Worm (Caenorhabditis elegans) whole organism, L1 larva: ENCODE data around the gene Y53C12A.6.

Experiments
- C04F5.9 ChIP-seq: sonication (generic microtip); optimal IDR thresholded peaks from 2 replicates; lab custom pipeline; 2016; ENCODE audit warnings: missing genetic modification characterization, missing compliant biosample characterization
- C16A3.4 ChIP-seq: fragments of 150-350 bp; optimal IDR thresholded peaks from 2 replicates; lab custom pipeline; 2014; ENCODE audit warnings: missing biosample characterization, missing genetic modification characterization
- C34B4.2 ChIP-seq: sonication (generic microtip); optimal IDR thresholded peaks from 2 replicates; lab custom pipeline; 2017; ENCODE audit warnings: mild to moderate bottlenecking, missing genetic modification characterization, missing compliant biosample characterization
- F16B12.6 ChIP-seq: fragments of 150-350 bp; optimal IDR thresholded peaks from 2 replicates; lab custom pipeline; 2014; ENCODE audit warnings: missing biosample characterization, missing genetic modification characterization
- ama-1 ChIP-seq: fragments of 150-350 bp; optimal IDR thresholded peaks from 2 replicates; lab custom pipeline; 2014
- blmp-1 ChIP-seq: fragments of 150-350 bp; optimal IDR thresholded peaks from 2 replicates; lab custom pipeline; 2014; ENCODE audit warnings: missing biosample characterization, missing genetic modification characterization
- ceh-8 ChIP-seq: fragments of 200-800 bp; sonication (Bioruptor generic); optimal IDR thresholded peaks from 2 replicates; lab custom pipeline; 2018; ENCODE audit warnings: mild to moderate bottlenecking, missing genetic modification characterization, moderate library complexity, missing compliant biosample characterization
- ceh-82 ChIP-seq, 3 experiments: fragments of 150-350 bp in 1 of 3; sonication (generic microtip) in 2 of 3; optimal IDR thresholded peaks; 2 replicates each; lab custom pipeline; 2014 to 2017; ENCODE audit warnings: missing biosample characterization in 3 of 3, missing genetic modification characterization in 3 of 3
- ces-1 ChIP-seq: fragments of 150-350 bp; optimal IDR thresholded peaks from 2 replicates; lab custom pipeline; 2014; ENCODE audit warnings: missing biosample characterization, missing genetic modification reagents, missing genetic modification characterization
- dpl-1 ChIP-seq, 3 experiments: fragments of 150-350 bp in 2 of 3; sonication (generic microtip) in 1 of 3; optimal IDR thresholded peaks; 2 replicates each; lab custom pipeline; 2014 to 2017; ENCODE audit warnings: missing biosample characterization in 3 of 3, missing genetic modification characterization in 3 of 3, missing genetic modification reagents in 3 of 3
- dsc-1 ChIP-seq: sonication (generic microtip); optimal IDR thresholded peaks from 2 replicates; lab custom pipeline; 2016; ENCODE audit warnings: mild to moderate bottlenecking, missing genetic modification characterization, missing compliant biosample characterization
- efl-1 ChIP-seq, 4 experiments: fragments of 150-350 bp; optimal IDR thresholded peaks in 3 of 4; peaks in 1 of 4; 1 replicate in 1 of 4; 2 replicates in 3 of 4; lab custom pipeline; 2014; ENCODE audit warnings: missing biosample characterization in 2 of 4, missing genetic modification characterization in 2 of 4, missing genetic modification reagents in 2 of 4
- efl-3 ChIP-seq: fragments of 200-800 bp; sonication (Bioruptor generic); optimal IDR thresholded peaks from 2 replicates; lab custom pipeline; 2018; ENCODE audit warnings: mild to moderate bottlenecking, missing genetic modification characterization, missing compliant biosample characterization
- egl-13 ChIP-seq: sonication (generic microtip); optimal IDR thresholded peaks from 2 replicates; lab custom pipeline; 2016; ENCODE audit warnings: missing genotype, missing genetic modification reagents, missing genetic modification characterization, missing compliant biosample characterization
- egl-27 ChIP-seq, 2 experiments: fragments of 150-350 bp in 1 of 2; sonication (generic microtip); optimal IDR thresholded peaks; 3 replicates each; lab custom pipeline; 2017 to 2018; ENCODE audit warnings: missing biosample characterization in 2 of 2, missing genetic modification characterization in 2 of 2, missing genetic modification reagents in 2 of 2
- elt-2 ChIP-seq: sonication (generic microtip); optimal IDR thresholded peaks from 2 replicates; lab custom pipeline; 2016; ENCODE audit warnings: missing genetic modification characterization, mild to moderate bottlenecking, inconsistent platforms, missing compliant biosample characterization, missing genetic modification reagents
- fkh-10 ChIP-seq: sonication (generic microtip); optimal IDR thresholded peaks from 2 replicates; lab custom pipeline; 2017; ENCODE audit warnings: missing biosample characterization, missing genetic modification reagents, missing genetic modification characterization
- fkh-8 ChIP-seq: sonication (generic microtip); optimal IDR thresholded peaks from 2 replicates; lab custom pipeline; 2016; ENCODE audit warnings: mild to moderate bottlenecking, missing genetic modification characterization, missing compliant biosample characterization
- grh-1 ChIP-seq: fragments of 200-800 bp; sonication (Bioruptor generic); IDR thresholded peaks from 2 replicates; pipeline ENCODE4 v1.3.6; 2022; ENCODE audit warnings: missing genetic modification reagents, missing genetic modification characterization, missing compliant biosample characterization
- hlh-4 ChIP-seq: sonication (generic microtip); optimal IDR thresholded peaks from 2 replicates; lab custom pipeline; 2016; ENCODE audit warnings: mild to moderate bottlenecking, missing genetic modification characterization, missing compliant biosample characterization
- hpl-2 ChIP-seq: fragments of 150-350 bp; optimal IDR thresholded peaks from 2 replicates; lab custom pipeline; 2014; ENCODE audit warnings: missing biosample characterization, missing genetic modification reagents, missing genetic modification characterization
- irx-1 ChIP-seq: sonication (generic microtip); optimal IDR thresholded peaks from 2 replicates; lab custom pipeline; 2016; ENCODE audit warnings: missing genetic modification characterization, missing compliant biosample characterization
- lin-14 ChIP-seq: fragments of 200-800 bp; sonication (Bioruptor generic); optimal IDR thresholded peaks from 2 replicates; lab custom pipeline; 2018; ENCODE audit warnings: mild to moderate bottlenecking, missing genetic modification characterization, moderate library complexity, missing compliant biosample characterization
- lin-15B ChIP-seq: fragments of 150-350 bp; sonication (generic microtip); optimal IDR thresholded peaks from 3 replicates; lab custom pipeline; 2014; ENCODE audit warnings: missing biosample characterization, missing genetic modification characterization
- lsy-2 ChIP-seq, 2 experiments: fragments of 150-350 bp; optimal IDR thresholded peaks; 2 replicates each; lab custom pipeline; 2014; ENCODE audit warnings: missing biosample characterization in 2 of 2, missing genetic modification characterization in 2 of 2
- mab-9 ChIP-seq: fragments of 200-800 bp; sonication (Bioruptor generic); IDR thresholded peaks from 2 replicates; pipeline ENCODE4 v1.3.6; 2022; ENCODE audit warnings: missing genetic modification reagents, missing genetic modification characterization, missing compliant biosample characterization
- nhr-11 ChIP-seq: fragments of 150-350 bp; optimal IDR thresholded peaks from 2 replicates; lab custom pipeline; 2014; ENCODE audit warnings: missing biosample characterization, missing genetic modification characterization
- nhr-19 ChIP-seq: fragments of 200-800 bp; sonication (Bioruptor generic); conservative IDR thresholded peaks from 2 replicates; pipeline ENCODE4 v1.3.6; 2022; ENCODE audit warnings: missing genetic modification characterization, missing compliant biosample characterization
- nhr-47 ChIP-seq: sonication (generic microtip); optimal IDR thresholded peaks from 2 replicates; lab custom pipeline; 2016; ENCODE audit warnings: mild to moderate bottlenecking, missing genetic modification characterization, moderate library complexity, missing compliant biosample characterization
- nhr-71 ChIP-seq: sonication (generic microtip); optimal IDR thresholded peaks from 2 replicates; lab custom pipeline; 2016; ENCODE audit warnings: mild to moderate bottlenecking, missing genetic modification characterization, moderate library complexity, missing compliant biosample characterization
- nhr-76 ChIP-seq: sonication (generic microtip); optimal IDR thresholded peaks from 2 replicates; lab custom pipeline; 2017; ENCODE audit warnings: missing biosample characterization, missing genetic modification characterization
- nhr-84 ChIP-seq: sonication (generic microtip); optimal IDR thresholded peaks from 2 replicates; lab custom pipeline; 2017; ENCODE audit warnings: missing biosample characterization, missing genetic modification characterization
- snu-23 ChIP-seq: sonication (generic microtip); optimal IDR thresholded peaks from 2 replicates; lab custom pipeline; 2016; ENCODE audit warnings: missing genetic modification characterization, missing compliant biosample characterization
- sup-37 ChIP-seq: fragments of 200-800 bp; sonication (Bioruptor generic); optimal IDR thresholded peaks from 2 replicates; lab custom pipeline; 2018; ENCODE audit warnings: mild to moderate bottlenecking, missing genetic modification characterization, missing compliant biosample characterization
- tbx-2 ChIP-seq: sonication (generic microtip); optimal IDR thresholded peaks from 2 replicates; lab custom pipeline; 2016; ENCODE audit warnings: missing genetic modification characterization, missing compliant biosample characterization
- unc-130 ChIP-seq: fragments of 150-350 bp; optimal IDR thresholded peaks from 2 replicates; lab custom pipeline; 2017; ENCODE audit warnings: missing biosample characterization, missing genetic modification characterization, inconsistent platforms
- unc-30 ChIP-seq: sonication (generic microtip); optimal IDR thresholded peaks from 2 replicates; lab custom pipeline; 2017; ENCODE audit warnings: missing biosample characterization, missing genetic modification characterization
- unc-62 ChIP-seq: fragments of 150-350 bp; optimal IDR thresholded peaks from 2 replicates; lab custom pipeline; 2014; ENCODE audit warnings: missing biosample characterization, missing genetic modification reagents, missing genetic modification characterization
- unc-86 ChIP-seq: sonication (generic microtip); optimal IDR thresholded peaks from 2 replicates; lab custom pipeline; 2016; ENCODE audit warnings: missing genetic modification characterization, missing compliant biosample characterization

Gene Y53C12A.6

ce11 chrII:9704746-9705145, 13.1 kb downstream of the Y53C12A.6 start, which contains the start of gene Y53C12A.10:
Gene Y53C12A.10, minus strand, starts transcription at chrII:9704846.
- TF ChIP-seq unc-62 (no peak), dpl-1 (GFP tag; optimal IDR thresholded peaks at IDR 0.05; lab: Kevin White, UChicago) (no peak)
- TF ChIP-seq, all 84 proteins: peak for 0

ce11 chrII:9703601-9704000, 14.2 kb downstream of the Y53C12A.6 start, which contains the start of gene mop-25.2:
Gene mop-25.2, minus strand, starts transcription at chrII:9703701.
- TF ChIP-seq grh-1 (GFP tag; lab: Robert Waterston, UW) (no peak), efl-1 (optimal IDR thresholded peaks at IDR 0.05; lab: Kevin White, UChicago) (no peak), efl-1 (GFP tag; optimal IDR thresholded peaks at IDR 0.05 in 1 of 2; lab: Kevin White, UChicago) (peak in 1 of 2 experiments; percentile 79)

ce11 chrII:9700363-9700762, 17.4 kb downstream of the Y53C12A.6 start, which contains the start of the genes Y53C12A.8 and Y53C12A.7:
Gene Y53C12A.8, minus strand, starts transcription at chrII:9700463.
Gene Y53C12A.7, plus strand, starts transcription at chrII:9700543.
- TF ChIP-seq egl-13 (tag; lab: Kevin White, UChicago) (no peak), fkh-10 (GFP tag; lab: Kevin White, UChicago) (no peak)

ce11 chrII:9695942-9696341, 21.9 kb downstream of the Y53C12A.6 start:
- TF ChIP-seq blmp-1 (tag; lab: Kevin White, UChicago) (no peak), efl-3 (GFP tag; lab: Kevin White, UChicago) (no peak), unc-30 (tag; lab: Kevin White, UChicago) (no peak), dpl-1 (GFP tag; optimal IDR thresholded peaks at IDR 0.05; lab: Kevin White, UChicago) (no peak), fkh-10 (GFP tag; lab: Kevin White, UChicago) (peak; percentile 43), lin-14 (peak; percentile 46), elt-2 (no peak), snu-23 (GFP tag; lab: Kevin White, UChicago) (no peak), mab-9 (no peak), F16B12.6 (tag; lab: Kevin White, UChicago) (no peak)

- TF ChIP-seq egl-13 (tag; lab: Kevin White, UChicago) (no peak), F16B12.6 (tag; lab: Kevin White, UChicago) (no peak), C16A3.4 (tag; lab: Kevin White, UChicago) (no peak), C04F5.9 (tag; lab: Kevin White, UChicago) (no peak), C34B4.2 (no peak), unc-130 (tag; lab: Kevin White, UChicago) (no peak), unc-30 (tag; lab: Kevin White, UChicago) (no peak), nhr-84 (no peak), grh-1 (GFP tag; lab: Robert Waterston, UW) (no peak), blmp-1 (tag; lab: Kevin White, UChicago) (no peak), hpl-2 (no peak), ceh-8 (GFP tag; lab: Kevin White, UChicago) (no peak), tbx-2 (tag; lab: Kevin White, UChicago) (no peak)
Measured at ce11 chrII:9691839-9692238, 26.0 kb downstream of the Y53C12A.6 start, which contains the start of gene nlp-11. Gene nlp-11, minus strand, starts transcription at chrII:9691939.

- TF ChIP-seq dsc-1 (tag; lab: Kevin White, UChicago) = no peak
- TF ChIP-seq fkh-10 (GFP tag; lab: Kevin White, UChicago) = peak; percentile 98
- TF ChIP-seq ama-1 (lab: Kevin White, UChicago) = no peak
- no peak for TF ChIP-seq ceh-82 (tag; optimal IDR thresholded peaks at IDR 0.05; lab: Kevin White, UChicago)
- no peak for TF ChIP-seq egl-27 (tag; optimal IDR thresholded peaks at IDR 0.05; lab: Kevin White, UChicago)
- TF ChIP-seq egl-13 (tag; lab: Kevin White, UChicago) = peak; percentile 7
- TF ChIP-seq nhr-19 (GFP tag; lab: Robert Waterston, UW) = no peak
- TF ChIP-seq fkh-8 (tag; lab: Kevin White, UChicago) = no peak
- no peak for TF ChIP-seq lin-15B (tag; lab: Kevin White, UChicago)
- TF ChIP-seq ces-1 = peak; percentile 18
- peak in 1 of 2 experiments; percentile 30 for TF ChIP-seq lsy-2 (tag; optimal IDR thresholded peaks at IDR 0.05; lab: Kevin White, UChicago)
- no peak for TF ChIP-seq elt-2
- TF ChIP-seq hlh-4 (tag; lab: Kevin White, UChicago) = no peak
- no peak for TF ChIP-seq nhr-76 (tag; lab: Kevin White, UChicago)
- peak; percentile 24 for TF ChIP-seq nhr-47 (tag; lab: Kevin White, UChicago)
- TF ChIP-seq lin-14 = peak; percentile 79
- TF ChIP-seq unc-86 (tag; lab: Kevin White, UChicago) = peak; percentile 39
- TF ChIP-seq nhr-11 (tag; lab: Kevin White, UChicago) = no peak
- peak; percentile 96 for TF ChIP-seq ceh-8 (GFP tag; lab: Kevin White, UChicago)
- peak; percentile 9 for TF ChIP-seq irx-1 (tag; lab: Kevin White, UChicago)
- peak; percentile 28 for TF ChIP-seq nhr-71 (tag; lab: Kevin White, UChicago)
- TF ChIP-seq sup-37 (GFP tag; lab: Kevin White, UChicago) = no peak
Measured at ce11 chrII:9690067-9690632, 27.7 kb downstream of the Y53C12A.6 start.
